Worm (Caenorhabditis elegans) whole organism, mixed stage, embryonic: Measurements from ENCODE around the gene C27C12.3.

ENCODE experiments used
- ceh-83 ChIP-seq: fragments of 200-800 bp; sonication (Bioruptor generic); optimal IDR thresholded peaks from 2 replicates; lab custom pipeline; 2018; ENCODE audit warnings: mild to moderate bottlenecking, missing genetic modification characterization, missing compliant biosample characterization
- ces-1 ChIP-seq: fragments of 150-350 bp; optimal IDR thresholded peaks from 2 replicates; lab custom pipeline; 2014; ENCODE audit warnings: missing biosample characterization, missing genetic modification reagents, missing genetic modification characterization
- elt-1 ChIP-seq: sonication (generic microtip); optimal IDR thresholded peaks from 2 replicates; lab custom pipeline; 2017; ENCODE audit warnings: missing genetic modification characterization, mild to moderate bottlenecking, missing compliant biosample characterization, antibody characterized with exemption, moderate library complexity, borderline replicate concordance; ENCODE audit not compliant: insufficient read depth
- elt-3 ChIP-seq: fragments of 150-350 bp; optimal IDR thresholded peaks from 2 replicates; lab custom pipeline; 2014; ENCODE audit warnings: missing biosample characterization, missing genetic modification characterization
- hlh-1 ChIP-seq: fragments of 150-350 bp; optimal IDR thresholded peaks from 2 replicates; lab custom pipeline; 2014; ENCODE audit warnings: missing biosample characterization, missing genetic modification reagents, missing genetic modification characterization
- lin-13 ChIP-seq: fragments of 150-350 bp; optimal IDR thresholded peaks from 2 replicates; lab custom pipeline; 2014; ENCODE audit warnings: missing biosample characterization, missing genetic modification characterization
- mab-5 ChIP-seq: fragments of 150-350 bp; optimal IDR thresholded peaks from 2 replicates; lab custom pipeline; 2014; ENCODE audit warnings: missing biosample characterization, missing genetic modification characterization
- nhr-28 ChIP-seq: fragments of 150-350 bp; optimal IDR thresholded peaks from 2 replicates; lab custom pipeline; 2014; ENCODE audit warnings: missing biosample characterization, missing genetic modification characterization
- nhr-76 ChIP-seq: sonication (generic microtip); optimal IDR thresholded peaks from 2 replicates; lab custom pipeline; 2017; ENCODE audit warnings: missing biosample characterization, missing genetic modification characterization
- pha-4 ChIP-seq: fragments of 150-350 bp; optimal IDR thresholded peaks from 2 replicates; lab custom pipeline; 2018; ENCODE audit warnings: missing biosample characterization, missing genetic modification reagents, missing genetic modification characterization
- unc-39 ChIP-seq: fragments of 150-350 bp; optimal IDR thresholded peaks from 2 replicates; lab custom pipeline; 2014; ENCODE audit warnings: missing biosample characterization, missing genetic modification characterization
- unc-62 ChIP-seq: fragments of 150-350 bp; optimal IDR thresholded peaks from 2 replicates; lab custom pipeline; 2014; ENCODE audit warnings: missing biosample characterization, missing genetic modification reagents, missing genetic modification characterization

DNA sequence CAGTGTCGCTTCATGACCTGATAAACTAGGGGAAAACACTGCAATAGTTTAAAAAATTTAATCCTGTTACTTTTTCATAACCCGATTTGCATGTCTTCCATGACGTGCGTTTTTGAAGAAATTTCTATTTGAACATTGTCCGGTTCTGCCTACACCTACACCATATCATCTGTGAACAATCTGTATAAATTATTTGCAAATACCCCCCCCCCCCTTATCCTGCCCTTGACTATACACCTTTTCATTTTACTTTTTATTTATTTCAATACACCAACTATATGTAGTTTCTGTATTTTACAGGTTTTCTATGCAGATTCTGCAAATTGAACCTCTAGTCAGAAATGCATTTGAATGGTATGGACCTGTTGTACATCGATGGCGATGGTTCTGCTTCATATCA is 22.5 kb upstream of the C27C12.3 start, which contains the start of gene daf-6:
- TF ChIP-seq ces-1 (GFP tag; lab: Kevin White, UChicago) (no peak), nhr-76 (tag; lab: Kevin White, UChicago) (no peak), mab-5 (tag; lab: Kevin White, UChicago) (no peak), unc-62 (GFP tag; lab: Kevin White, UChicago) (no peak), elt-3 (tag; lab: Kevin White, UChicago) (no peak), lin-13 (tag; lab: Kevin White, UChicago) (no peak), unc-39 (tag; lab: Kevin White, UChicago) (no peak), elt-1 (tag; lab: Kevin White, UChicago) (no peak), nhr-28 (no peak), pha-4 (tag; lab: Kevin White, UChicago) (no peak), ceh-83 (GFP tag; lab: Kevin White, UChicago) (no peak), hlh-1 (tag; lab: Kevin White, UChicago) (no peak)
